Fruit fly (Drosophila melanogaster) whole organism, pupa: Measurements from ENCODE around the gene CG31269.
A peak's percentile ranks its signal among the peaks of the same experiment; 100 is the strongest.

ENCODE experiments used
- CG10348 ChIP-seq: fragments of 200-800 bp; sonication (Bioruptor generic); IDR thresholded peaks from 2 replicates; pipeline ENCODE4 v1.3.6; 2022; ENCODE audit warnings: missing biosample characterization, missing genetic modification characterization
- CG12605 ChIP-seq: fragments of 200-800 bp; sonication (Bioruptor generic); IDR thresholded peaks from 2 replicates; pipeline ENCODE4 v1.3.6; 2022; ENCODE audit warnings: missing biosample characterization, missing genetic modification characterization
- CG17806 ChIP-seq: fragments of 200-800 bp; sonication (Bioruptor generic); optimal IDR thresholded peaks from 2 replicates; lab custom pipeline; 2018; ENCODE audit warnings: missing biosample characterization, mild to moderate bottlenecking, missing genetic modification characterization, moderate library complexity
- CG4496 ChIP-seq: fragments of 200-800 bp; sonication (Bioruptor generic); IDR thresholded peaks from 3 replicates; pipeline ENCODE4 v1.3.6; 2022; ENCODE audit warnings: missing biosample characterization, missing genetic modification characterization
- CG8301 ChIP-seq: fragments of 200-800 bp; sonication (Bioruptor generic); optimal IDR thresholded peaks from 2 replicates; lab custom pipeline; 2018; ENCODE audit warnings: missing biosample characterization, mild to moderate bottlenecking, missing genetic modification characterization
- CG9948 ChIP-seq: fragments of 200-800 bp; sonication (Bioruptor generic); optimal IDR thresholded peaks from 2 replicates; lab custom pipeline; 2018; ENCODE audit warnings: missing biosample characterization, mild to moderate bottlenecking, missing genetic modification characterization, moderate library complexity
- EcR ChIP-seq: fragments of 200-800 bp; sonication (Bioruptor generic); optimal IDR thresholded peaks from 3 replicates; lab custom pipeline; 2019; ENCODE audit warnings: missing biosample characterization, missing genetic modification characterization, mild to moderate bottlenecking, moderate library complexity, missing genetic modification reagents
- Ets98B ChIP-seq: fragments of 200-800 bp; sonication (Bioruptor generic); IDR thresholded peaks from 2 replicates; pipeline ENCODE4 v1.3.6; 2022; ENCODE audit warnings: missing biosample characterization, missing genetic modification characterization
- Snoo ChIP-seq: fragments of 200-800 bp; sonication (Bioruptor generic); optimal IDR thresholded peaks from 3 replicates; lab custom pipeline; 2017; ENCODE audit warnings: missing biosample characterization, mild to moderate bottlenecking, missing genetic modification characterization, inconsistent platforms
- fd96Ca ChIP-seq: fragments of 200-800 bp; sonication (Bioruptor generic); IDR thresholded peaks from 3 replicates; pipeline ENCODE4 v1.3.6; 2022; ENCODE audit warnings: missing biosample characterization, missing genetic modification characterization
- gl ChIP-seq: fragments of 200-800 bp; sonication (Bioruptor generic); optimal IDR thresholded peaks from 2 replicates; lab custom pipeline; 2018; ENCODE audit warnings: missing biosample characterization, mild to moderate bottlenecking, missing genetic modification characterization
- rn ChIP-seq: fragments of 200-800 bp; sonication (Bioruptor generic); IDR thresholded peaks from 2 replicates; pipeline ENCODE4 v1.3.6; 2022; ENCODE audit warnings: missing biosample characterization, missing genetic modification characterization

DNA sequence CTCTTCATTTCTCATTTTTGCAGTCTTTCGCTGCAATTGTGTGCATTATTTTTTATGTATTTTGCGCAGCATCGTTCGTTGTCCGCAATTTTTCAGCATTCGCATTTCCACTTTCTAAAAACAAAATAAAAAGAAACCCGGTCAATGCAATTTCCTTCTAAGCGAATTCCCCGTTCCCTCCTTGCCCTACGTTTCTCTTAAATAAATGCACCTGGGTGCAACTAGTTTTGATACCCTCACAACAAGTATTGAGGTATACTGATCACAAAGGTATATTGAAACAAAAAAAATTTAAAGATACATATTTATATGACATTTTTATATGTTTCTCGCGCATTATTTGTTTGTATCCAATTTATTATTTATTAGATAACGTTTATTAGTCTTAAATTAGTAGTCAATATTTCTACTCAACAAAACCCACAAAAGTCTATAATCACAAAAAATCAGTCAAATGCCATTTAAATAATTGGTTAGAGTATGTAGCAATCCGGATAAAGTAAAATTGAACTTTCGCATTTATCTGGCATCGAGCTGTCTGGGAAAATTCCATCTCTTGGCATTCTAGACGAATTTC lies 45.5 kb upstream of the CG31269 start:
- TF ChIP-seq CG12605 (peak; percentile 58; the same call in 1 of the 2 replicates), CG10348 (GFP tag; lab: Robert Waterston, UW) (0 out of 2 replicates have a peak, but pooled peaks have one; percentile 46), CG4496 (GFP tag; lab: Robert Waterston, UW) (peak; percentile 56; the same call in 2 of the 3 replicates), Snoo (no peak), rn (no peak), fd96Ca (GFP tag; lab: Robert Waterston, UW) (peak; percentile 35; the same call in 1 of the 3 replicates), EcR (GFP tag; lab: Kevin White, UChicago) (peak; percentile 39), CG9948 (tag; lab: Kevin White, UChicago) (peak; percentile 80), CG8301 (tag; lab: Kevin White, UChicago) (peak; percentile 91), CG17806 (tag; lab: Kevin White, UChicago) (peak; percentile 73), Ets98B (GFP tag; lab: Robert Waterston, UW) (no peak; the same call in none of the 2 replicates), gl (tag; lab: Kevin White, UChicago) (no peak)
